Fruit fly (Drosophila melanogaster) whole organism, prepupa: ENCODE results near the gene Orct2.

ENCODE experiments used
- CG10669 ChIP-seq: fragments of 200-800 bp; sonication (Bioruptor generic); optimal IDR thresholded peaks from 3 replicates; lab custom pipeline; 2018; ENCODE audit warnings: missing biosample characterization, mild to moderate bottlenecking, missing genetic modification characterization, moderate library complexity
- CG16779 ChIP-seq: fragments of 200-800 bp; sonication (Bioruptor generic); optimal IDR thresholded peaks from 3 replicates; lab custom pipeline; 2017; ENCODE audit warnings: missing biosample characterization, mild to moderate bottlenecking, missing genetic modification characterization
- CG6808 ChIP-seq: fragments of 200-800 bp; sonication (Bioruptor generic); optimal IDR thresholded peaks from 3 replicates; lab custom pipeline; 2017; ENCODE audit warnings: missing biosample characterization, missing genetic modification characterization, mild to moderate bottlenecking, moderate library complexity, missing genetic modification reagents
- Lpt ChIP-seq: fragments of 200-800 bp; sonication (Bioruptor generic); optimal IDR thresholded peaks from 3 replicates; lab custom pipeline; 2016; ENCODE audit warnings: missing biosample characterization, missing genetic modification characterization
- Sox102F ChIP-seq: fragments of 200-800 bp; sonication (Bioruptor generic); optimal IDR thresholded peaks from 2 replicates; lab custom pipeline; 2016; ENCODE audit warnings: missing biosample characterization, mild to moderate bottlenecking, missing genetic modification characterization
- Sox14 ChIP-seq: fragments of 200-800 bp; sonication (Bioruptor generic); optimal IDR thresholded peaks from 3 replicates; lab custom pipeline; 2016; ENCODE audit warnings: missing biosample characterization, missing genetic modification characterization
- net ChIP-seq: fragments of 200-800 bp; sonication (Bioruptor generic); optimal IDR thresholded peaks from 3 replicates; lab custom pipeline; 2016; ENCODE audit warnings: missing biosample characterization, missing genetic modification characterization
- ss ChIP-seq, 2 experiments: fragments of 200-800 bp; sonication (Bioruptor generic); optimal IDR thresholded peaks; 2 replicates in 1 of 2; 3 replicates in 1 of 2; lab custom pipeline; 2017 to 2018; ENCODE audit warnings: mild to moderate bottlenecking in 2 of 2, missing biosample characterization in 2 of 2, missing genetic modification characterization in 2 of 2, moderate library complexity in 1 of 2
- topi ChIP-seq: fragments of 200-800 bp; sonication (Bioruptor generic); optimal IDR thresholded peaks from 3 replicates; lab custom pipeline; 2016; ENCODE audit warnings: missing biosample characterization, missing genetic modification characterization
- vri ChIP-seq: fragments of 200-800 bp; sonication (Bioruptor generic); optimal IDR thresholded peaks from 3 replicates; lab custom pipeline; 2016; ENCODE audit warnings: missing biosample characterization, mild to moderate bottlenecking, missing genetic modification characterization

DNA sequence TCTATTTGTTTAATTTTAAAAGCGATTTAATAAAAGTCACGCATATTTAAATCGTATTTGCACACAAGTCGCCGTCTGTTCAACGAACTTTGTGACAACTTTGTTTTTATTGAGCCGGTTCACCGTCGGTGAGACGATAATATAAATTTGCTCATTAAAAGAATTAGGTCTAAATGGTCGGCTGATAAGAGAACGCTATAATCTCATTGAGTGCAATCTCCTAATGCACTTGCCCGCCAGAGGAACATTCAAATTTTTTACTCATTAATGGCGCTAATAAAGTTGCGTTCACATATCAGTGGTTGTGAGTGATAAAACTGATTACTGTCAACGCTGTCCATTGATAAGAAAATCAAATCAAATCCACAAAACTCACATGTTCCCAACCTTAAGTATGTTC, 5.9 kb downstream of the Orct2 start:
- TF ChIP-seq Sox14 (no peak), CG10669 (GFP tag; lab: Kevin White, UChicago) (no peak), Lpt (GFP tag; lab: Kevin White, UChicago) (no peak), ss (GFP tag; optimal IDR thresholded peaks at IDR 0.05; lab: Kevin White, UChicago) (no peak), Sox102F (GFP tag; lab: Kevin White, UChicago) (no peak), vri (peak; percentile 69), CG16779 (tag; lab: Kevin White, UChicago) (no peak), net (GFP tag; lab: Kevin White, UChicago) (no peak), CG6808 (GFP tag; lab: Kevin White, UChicago) (no peak), topi (GFP tag; lab: Kevin White, UChicago) (no peak)
